Worm (Caenorhabditis elegans) whole organism, early embryonic: Measurements from ENCODE around the gene nhr-183.

Experiments used
- B0310.2 ChIP-seq: sonication (generic microtip); optimal IDR thresholded peaks from 2 replicates; lab custom pipeline; 2016; ENCODE audit warnings: mild to moderate bottlenecking, missing genetic modification characterization, missing compliant biosample characterization
- F13C5.2 ChIP-seq: sonication (generic microtip); optimal IDR thresholded peaks from 2 replicates; lab custom pipeline; 2017; ENCODE audit warnings: mild to moderate bottlenecking, missing genetic modification characterization, inconsistent platforms, missing compliant biosample characterization
- aly-1 ChIP-seq: sonication (generic microtip); optimal IDR thresholded peaks from 2 replicates; lab custom pipeline; 2016; ENCODE audit warnings: missing genetic modification characterization, missing compliant biosample characterization
- ama-1 ChIP-seq: fragments of 150-350 bp; optimal IDR thresholded peaks from 2 replicates; lab custom pipeline; 2014
- ceh-13 ChIP-seq: fragments of 200-800 bp; sonication (Bioruptor generic); optimal IDR thresholded peaks from 2 replicates; lab custom pipeline; 2018; ENCODE audit warnings: mild to moderate bottlenecking, missing genetic modification characterization, missing compliant biosample characterization
- ceh-36 ChIP-seq: sonication (generic microtip); optimal IDR thresholded peaks from 2 replicates; lab custom pipeline; 2016; ENCODE audit warnings: missing genetic modification characterization, inconsistent platforms, missing compliant biosample characterization
- ets-7 ChIP-seq: sonication (generic microtip); optimal IDR thresholded peaks from 2 replicates; lab custom pipeline; 2016; ENCODE audit warnings: missing genotype, missing genetic modification characterization, missing compliant biosample characterization
- flt-1 ChIP-seq: fragments of 200-800 bp; sonication (Bioruptor generic); IDR thresholded peaks from 2 replicates; pipeline ENCODE4 v1.3.6; 2022; ENCODE audit warnings: missing genetic modification characterization, missing compliant biosample characterization
- hmbx-1 ChIP-seq: sonication (generic microtip); optimal IDR thresholded peaks from 2 replicates; lab custom pipeline; 2016; ENCODE audit warnings: mild to moderate bottlenecking, missing genetic modification characterization, missing compliant biosample characterization
- hmg-4 ChIP-seq: fragments of 200-800 bp; sonication (Bioruptor generic); optimal IDR thresholded peaks from 2 replicates; lab custom pipeline; 2018; ENCODE audit warnings: mild to moderate bottlenecking, missing genetic modification characterization, missing compliant biosample characterization
- hnd-1 ChIP-seq: sonication (generic microtip); optimal IDR thresholded peaks from 2 replicates; lab custom pipeline; 2016; ENCODE audit warnings: missing genetic modification characterization, missing compliant biosample characterization
- pes-1 ChIP-seq: fragments of 200-800 bp; sonication (Bioruptor generic); IDR thresholded peaks from 2 replicates; pipeline ENCODE4 v1.3.6; 2022; ENCODE audit warnings: missing genetic modification reagents, missing genetic modification characterization, missing compliant biosample characterization
- scrt-1 ChIP-seq: fragments of 200-800 bp; sonication (Bioruptor generic); IDR thresholded peaks from 2 replicates; pipeline ENCODE4 v1.3.6; 2022; ENCODE audit warnings: missing genetic modification characterization, missing compliant biosample characterization
- sea-1 ChIP-seq: fragments of 200-800 bp; sonication (Bioruptor generic); conservative IDR thresholded peaks from 2 replicates; pipeline ENCODE4 v1.3.6; 2022; ENCODE audit warnings: missing genetic modification characterization, missing compliant biosample characterization
- tbx-11 ChIP-seq: fragments of 200-800 bp; sonication (Bioruptor generic); IDR thresholded peaks from 2 replicates; pipeline ENCODE4 v1.3.6; 2022; ENCODE audit warnings: missing genetic modification characterization, missing compliant biosample characterization
- tbx-37 ChIP-seq: fragments of 200-800 bp; sonication (Bioruptor generic); conservative IDR thresholded peaks from 2 replicates; pipeline ENCODE4 v1.3.6; 2022; ENCODE audit warnings: missing genetic modification reagents, missing genetic modification characterization, missing compliant biosample characterization
- tra-4 ChIP-seq: sonication (generic microtip); optimal IDR thresholded peaks from 2 replicates; lab custom pipeline; 2017; ENCODE audit warnings: missing genetic modification characterization, missing compliant biosample characterization

Gene nhr-183

ce11 chrV:2225130-2225529 lies 39.3 kb downstream of the nhr-183 start, which contains the start of gene nhr-103:
Gene nhr-103, plus strand, starts transcription at chrV:2225430.
- TF ChIP-seq aly-1 (tag; lab: Kevin White, UChicago) (no peak), hnd-1 (tag; lab: Kevin White, UChicago) (no peak), hmbx-1 (no peak), scrt-1 (GFP tag; lab: Robert Waterston, UW) (no peak), tbx-37 (GFP tag; lab: Robert Waterston, UW) (no peak), pes-1 (GFP tag; lab: Robert Waterston, UW) (no peak), B0310.2 (tag; lab: Kevin White, UChicago) (no peak)

ce11 chrV:2221764-2222163 lies 42.7 kb downstream of the nhr-183 start, which contains the start of gene nhr-128:
Gene nhr-128, plus strand, starts transcription at chrV:2222064.
- TF ChIP-seq ceh-36 (tag; lab: Kevin White, UChicago) = no peak
- TF ChIP-seq pes-1 (GFP tag; lab: Robert Waterston, UW) = no peak
- TF ChIP-seq tbx-37 (GFP tag; lab: Robert Waterston, UW) = no peak
- no peak for TF ChIP-seq F13C5.2 (tag; lab: Kevin White, UChicago)
- TF ChIP-seq ets-7 (tag; lab: Kevin White, UChicago) = no peak
- no peak for TF ChIP-seq scrt-1 (GFP tag; lab: Robert Waterston, UW)
- TF ChIP-seq ceh-13 = no peak
- TF ChIP-seq ama-1 (lab: Kevin White, UChicago) = no peak
- no peak for TF ChIP-seq hnd-1 (tag; lab: Kevin White, UChicago)
- no peak for TF ChIP-seq B0310.2 (tag; lab: Kevin White, UChicago)
- no peak for TF ChIP-seq sea-1 (GFP tag; lab: Robert Waterston, UW)
- TF ChIP-seq hmbx-1 = no peak

ce11 chrV:2218803-2219202 lies 45.6 kb downstream of the nhr-183 start, which contains the start of gene nhr-56:
Gene nhr-56, plus strand, starts transcription at chrV:2219004.
- TF ChIP-seq tbx-11 (GFP tag; lab: Robert Waterston, UW) = no peak

ce11 chrV:2216927-2217326 lies 47.5 kb downstream of the nhr-183 start:
- no peak for TF ChIP-seq scrt-1 (GFP tag; lab: Robert Waterston, UW)
- no peak for TF ChIP-seq pes-1 (GFP tag; lab: Robert Waterston, UW)
- no peak for TF ChIP-seq F13C5.2 (tag; lab: Kevin White, UChicago)
- TF ChIP-seq hmg-4 (GFP tag; lab: Kevin White, UChicago) = no peak
- TF ChIP-seq hnd-1 (tag; lab: Kevin White, UChicago) = no peak
- no peak for TF ChIP-seq tbx-37 (GFP tag; lab: Robert Waterston, UW)
- TF ChIP-seq ceh-36 (tag; lab: Kevin White, UChicago) = no peak
- no peak for TF ChIP-seq ets-7 (tag; lab: Kevin White, UChicago)
- no peak for TF ChIP-seq B0310.2 (tag; lab: Kevin White, UChicago)
- TF ChIP-seq flt-1 (GFP tag; lab: Robert Waterston, UW) = no peak
- TF ChIP-seq hmbx-1 = no peak
- no peak for TF ChIP-seq ceh-13
- no peak for TF ChIP-seq tbx-11 (GFP tag; lab: Robert Waterston, UW)

- TF ChIP-seq flt-1 (GFP tag; lab: Robert Waterston, UW) = no peak
- no peak for TF ChIP-seq ceh-36 (tag; lab: Kevin White, UChicago)
- TF ChIP-seq B0310.2 (tag; lab: Kevin White, UChicago) = no peak
- TF ChIP-seq scrt-1 (GFP tag; lab: Robert Waterston, UW) = no peak
- TF ChIP-seq tra-4 = no peak
- TF ChIP-seq pes-1 (GFP tag; lab: Robert Waterston, UW) = no peak
- no peak for TF ChIP-seq aly-1 (tag; lab: Kevin White, UChicago)
- no peak for TF ChIP-seq F13C5.2 (tag; lab: Kevin White, UChicago)
- no peak for TF ChIP-seq ets-7 (tag; lab: Kevin White, UChicago)
- TF ChIP-seq tbx-11 (GFP tag; lab: Robert Waterston, UW) = no peak
- no peak for TF ChIP-seq hnd-1 (tag; lab: Kevin White, UChicago)
- no peak for TF ChIP-seq ama-1 (lab: Kevin White, UChicago)
- TF ChIP-seq hmg-4 (GFP tag; lab: Kevin White, UChicago) = no peak
- no peak for TF ChIP-seq ceh-13
- no peak for TF ChIP-seq tbx-37 (GFP tag; lab: Robert Waterston, UW)
- TF ChIP-seq hmbx-1 = no peak
These were observed 49.1 kb downstream of the nhr-183 start, which contains the start of gene nstp-8 for ce11 chrV:2215352-2215751. Gene nstp-8, plus strand, starts transcription at chrV:2215652.

ce11 chrV:2214428-2215038 lies 49.9 kb downstream of the nhr-183 start, which contains the start of gene nhr-184:
Gene nhr-184, minus strand, starts transcription at chrV:2214478.
- no peak for TF ChIP-seq flt-1 (GFP tag; lab: Robert Waterston, UW)
- TF ChIP-seq pes-1 (GFP tag; lab: Robert Waterston, UW) = no peak
- no peak for TF ChIP-seq tbx-37 (GFP tag; lab: Robert Waterston, UW)
- no peak for TF ChIP-seq ama-1 (lab: Kevin White, UChicago)
- no peak for TF ChIP-seq hmbx-1
- no peak for TF ChIP-seq F13C5.2 (tag; lab: Kevin White, UChicago)
- TF ChIP-seq scrt-1 (GFP tag; lab: Robert Waterston, UW) = no peak
- no peak for TF ChIP-seq hmg-4 (GFP tag; lab: Kevin White, UChicago)
- TF ChIP-seq sea-1 (GFP tag; lab: Robert Waterston, UW) = no peak
- TF ChIP-seq tra-4 = no peak
- no peak for TF ChIP-seq ceh-13
- no peak for TF ChIP-seq ets-7 (tag; lab: Kevin White, UChicago)
- no peak for TF ChIP-seq hnd-1 (tag; lab: Kevin White, UChicago)
- no peak for TF ChIP-seq aly-1 (tag; lab: Kevin White, UChicago)
- TF ChIP-seq ceh-36 (tag; lab: Kevin White, UChicago) = no peak
- no peak for TF ChIP-seq B0310.2 (tag; lab: Kevin White, UChicago)
- no peak for TF ChIP-seq tbx-11 (GFP tag; lab: Robert Waterston, UW)
